Worm (Caenorhabditis elegans) whole organism, L4 larva: ENCODE data around the gene glb-16.
A peak's percentile ranks its signal among the peaks of the same experiment; 100 is the strongest.

ENCODE experiments used
- D1046.2 ChIP-seq: fragments of 200-800 bp; sonication (Bioruptor generic); IDR thresholded peaks from 2 replicates; pipeline ENCODE4 v1.3.6; 2022; ENCODE audit warnings: missing genetic modification characterization, missing compliant biosample characterization
- F10B5.3 ChIP-seq: sonication (generic microtip); optimal IDR thresholded peaks from 2 replicates; lab custom pipeline; 2016; ENCODE audit warnings: mild to moderate bottlenecking, missing genetic modification characterization, missing compliant biosample characterization
- T26A8.4 ChIP-seq: fragments of 200-800 bp; sonication (Bioruptor generic); IDR thresholded peaks from 2 replicates; pipeline ENCODE4 v1.3.6; 2022; ENCODE audit warnings: missing genetic modification characterization, missing compliant biosample characterization
- Y48G9A.11 ChIP-seq: fragments of 200-800 bp; sonication (Bioruptor generic); IDR thresholded peaks from 2 replicates; pipeline ENCODE4 v1.3.6; 2022; ENCODE audit warnings: missing genetic modification reagents, missing genetic modification characterization, missing compliant biosample characterization
- ZK337.2 ChIP-seq: fragments of 200-800 bp; sonication (Bioruptor generic); IDR thresholded peaks from 2 replicates; pipeline ENCODE4 v1.3.6; 2022; ENCODE audit warnings: missing genetic modification reagents, missing genetic modification characterization, missing compliant biosample characterization
- ZK546.5 ChIP-seq, 2 experiments: sonication (generic microtip); optimal IDR thresholded peaks; 2 replicates each; lab custom pipeline; 2017; ENCODE audit warnings: missing biosample characterization in 2 of 2, missing genetic modification characterization in 2 of 2
- aha-1 ChIP-seq: fragments of 150-350 bp; peaks from one replicate; lab custom pipeline; 2014; ENCODE audit warnings: missing biosample characterization, missing genetic modification characterization
- aly-2 ChIP-seq: sonication (generic microtip); optimal IDR thresholded peaks from 2 replicates; lab custom pipeline; 2018; ENCODE audit warnings: missing biosample characterization, missing genetic modification characterization
- ceh-20 ChIP-seq: fragments of 200-800 bp; sonication (Bioruptor generic); IDR thresholded peaks from 2 replicates; pipeline ENCODE4 v1.3.6; 2022; ENCODE audit warnings: missing genetic modification reagents, missing genetic modification characterization, missing compliant biosample characterization
- ceh-32 ChIP-seq: sonication (generic microtip); optimal IDR thresholded peaks from 2 replicates; lab custom pipeline; 2016; ENCODE audit warnings: mild to moderate bottlenecking, missing genetic modification characterization, missing compliant biosample characterization; ENCODE audit not compliant: poor library complexity
- daf-12 ChIP-seq: fragments of 150-350 bp; optimal IDR thresholded peaks from 2 replicates; lab custom pipeline; 2014; ENCODE audit warnings: missing biosample characterization, missing genetic modification reagents, missing genetic modification characterization
- dmd-8 ChIP-seq: fragments of 200-800 bp; sonication (Bioruptor generic); IDR thresholded peaks from 2 replicates; pipeline ENCODE4 v1.3.6; 2022; ENCODE audit warnings: missing genetic modification characterization, missing compliant biosample characterization
- egl-43 ChIP-seq: fragments of 200-800 bp; sonication (Bioruptor generic); IDR thresholded peaks from 2 replicates; pipeline ENCODE4 v1.3.6; 2022; ENCODE audit warnings: missing genetic modification reagents, missing genetic modification characterization, missing compliant biosample characterization
- fkh-10 ChIP-seq: fragments of 150-350 bp; optimal IDR thresholded peaks from 2 replicates; lab custom pipeline; 2014; ENCODE audit warnings: missing biosample characterization, missing genetic modification reagents, missing genetic modification characterization
- hlh-30 ChIP-seq: sonication (generic microtip); optimal IDR thresholded peaks from 2 replicates; lab custom pipeline; 2017; ENCODE audit warnings: antibody characterized with exemption, mild to moderate bottlenecking, missing genetic modification characterization, missing compliant biosample characterization; ENCODE audit not compliant: insufficient read depth
- lin-38 ChIP-seq: fragments of 200-800 bp; sonication (Bioruptor generic); IDR thresholded peaks from 2 replicates; pipeline ENCODE4 v1.3.6; 2022; ENCODE audit warnings: missing genetic modification reagents, missing genetic modification characterization, missing compliant biosample characterization
- madf-9 ChIP-seq: fragments of 200-800 bp; sonication (Bioruptor generic); conservative IDR thresholded peaks from 2 replicates; pipeline ENCODE4 v1.3.6; 2022; ENCODE audit warnings: missing genetic modification reagents, missing genetic modification characterization, missing compliant biosample characterization
- mep-1 ChIP-seq: fragments of 150-350 bp; sonication (generic microtip); optimal IDR thresholded peaks from 3 replicates; lab custom pipeline; 2014; ENCODE audit warnings: missing biosample characterization, missing genetic modification characterization
- mes-2 ChIP-seq: sonication (generic microtip); optimal IDR thresholded peaks from 2 replicates; lab custom pipeline; 2016; ENCODE audit warnings: missing genotype, mild to moderate bottlenecking, missing genetic modification characterization, missing compliant biosample characterization; ENCODE audit not compliant: poor library complexity, severe bottlenecking
- nhr-111 ChIP-seq: fragments of 200-800 bp; sonication (Bioruptor generic); optimal IDR thresholded peaks from 2 replicates; lab custom pipeline; 2018; ENCODE audit warnings: mild to moderate bottlenecking, missing genetic modification characterization, missing compliant biosample characterization
- nhr-41 ChIP-seq: fragments of 200-800 bp; sonication (Bioruptor generic); IDR thresholded peaks from 2 replicates; pipeline ENCODE4 v1.3.6; 2022; ENCODE audit warnings: missing genetic modification reagents, missing genetic modification characterization, missing compliant biosample characterization
- nhr-77 ChIP-seq: fragments of 150-350 bp; optimal IDR thresholded peaks from 2 replicates; lab custom pipeline; 2014; ENCODE audit warnings: missing biosample characterization, missing genetic modification characterization
- php-3 ChIP-seq: fragments of 200-800 bp; sonication (Bioruptor generic); IDR thresholded peaks from 2 replicates; pipeline ENCODE4 v1.3.6; 2022; ENCODE audit warnings: missing genetic modification reagents, missing genetic modification characterization, missing compliant biosample characterization
- pqm-1 ChIP-seq: sonication (generic microtip); optimal IDR thresholded peaks from 2 replicates; lab custom pipeline; 2017; ENCODE audit warnings: missing biosample characterization, missing genetic modification characterization
- set-16 ChIP-seq: fragments of 200-800 bp; sonication (Bioruptor generic); IDR thresholded peaks from 2 replicates; pipeline ENCODE4 v1.3.6; 2022; ENCODE audit warnings: missing genetic modification reagents, missing genetic modification characterization, missing compliant biosample characterization
- snpc-1.2 ChIP-seq: fragments of 200-800 bp; sonication (Bioruptor generic); IDR thresholded peaks from 2 replicates; pipeline ENCODE4 v1.3.6; 2022; ENCODE audit warnings: missing genetic modification reagents, missing genetic modification characterization, missing compliant biosample characterization
- spr-3 ChIP-seq: fragments of 200-800 bp; sonication (Bioruptor generic); optimal IDR thresholded peaks from 2 replicates; lab custom pipeline; 2018; ENCODE audit warnings: mild to moderate bottlenecking, missing genetic modification characterization, missing compliant biosample characterization
- unc-130 ChIP-seq: sonication (generic microtip); optimal IDR thresholded peaks from 2 replicates; lab custom pipeline; 2016; ENCODE audit warnings: missing genetic modification reagents, missing genetic modification characterization, missing compliant biosample characterization
- unc-62 ChIP-seq, 3 experiments: fragments of 150-350 bp in 1 of 3; sonication (generic microtip); optimal IDR thresholded peaks in 2 of 3; peaks in 1 of 3; 1 replicate in 1 of 3; 2 replicates in 2 of 3; lab custom pipeline; 2014 to 2017; ENCODE audit warnings: missing biosample characterization in 3 of 3, missing genetic modification characterization in 3 of 3, missing genetic modification reagents in 3 of 3, missing genotype in 1 of 3
- zip-11 ChIP-seq: fragments of 200-800 bp; sonication (Bioruptor generic); IDR thresholded peaks from 2 replicates; pipeline ENCODE4 v1.3.6; 2022; ENCODE audit warnings: missing genetic modification characterization, missing compliant biosample characterization
- ztf-11 ChIP-seq: fragments of 150-350 bp; optimal IDR thresholded peaks from 2 replicates; lab custom pipeline; 2014; ENCODE audit warnings: missing biosample characterization, missing genetic modification characterization
- ztf-7 ChIP-seq: fragments of 150-350 bp; optimal IDR thresholded peaks from 2 replicates; lab custom pipeline; 2014; ENCODE audit warnings: missing biosample characterization, missing genetic modification characterization

Gene glb-16

DNA sequence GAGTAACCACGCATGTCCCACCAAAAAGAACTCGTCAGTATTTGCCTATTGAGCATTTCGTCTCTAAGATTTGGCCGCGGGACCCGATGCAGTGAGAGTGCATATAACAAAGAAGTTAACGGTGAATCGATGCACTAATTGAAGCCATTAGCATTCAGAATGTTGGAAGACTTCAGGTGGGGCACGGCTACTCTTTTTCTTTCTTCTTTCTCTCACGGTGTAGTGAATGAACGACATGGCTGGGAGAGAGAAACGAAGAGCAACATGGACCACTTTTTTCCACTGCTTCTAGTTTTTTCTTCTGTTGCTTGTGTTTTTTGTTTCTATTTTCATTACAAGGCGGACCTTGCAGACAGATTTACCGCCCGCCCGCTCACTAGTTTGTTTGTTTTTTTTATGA, 1.1 kb upstream of the glb-16 start:
- TF ChIP-seq D1046.2 (GFP tag; lab: Robert Waterston, UW): no peak
- no peak for TF ChIP-seq ZK337.2
- TF ChIP-seq unc-62 (GFP tag; optimal IDR thresholded peaks at IDR 0.05 in 1 of 2; lab: Kevin White, UChicago): peak in 1 of 2 experiments; percentile 91
- TF ChIP-seq unc-62 (tag; optimal IDR thresholded peaks at IDR 0.05; lab: Kevin White, UChicago): no peak

DNA sequence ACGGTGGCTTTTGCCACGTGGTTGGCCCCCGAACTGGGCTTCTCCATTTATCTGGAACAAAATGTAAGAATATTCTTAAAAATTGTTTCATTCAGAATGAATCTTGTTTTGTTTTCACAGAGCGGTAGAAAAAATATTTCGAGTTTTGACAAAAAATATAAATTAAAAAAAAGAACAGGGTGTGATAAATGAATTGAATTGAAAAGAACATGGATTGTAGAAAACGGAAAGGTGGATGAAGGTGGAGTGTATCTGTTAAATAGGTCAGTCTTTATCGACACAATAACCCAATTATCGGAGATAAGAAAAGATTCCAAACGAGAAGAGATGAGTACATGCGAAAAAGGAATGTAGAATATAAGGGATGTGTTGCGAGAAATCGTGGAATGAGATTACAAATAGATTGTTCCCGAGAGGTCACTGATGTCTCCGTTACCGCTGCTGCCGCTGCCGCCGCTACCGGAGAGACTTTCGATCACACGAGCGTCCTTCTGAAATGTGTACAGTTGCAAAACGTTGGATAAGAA, 2.1 kb downstream of the glb-16 start, which contains the start of gene dpy-7:
Gene dpy-7 (minus strand): TSS at position 51 of the 527 bp plus-strand sequence.
- TF ChIP-seq daf-12 (tag; lab: Kevin White, UChicago) (no peak), unc-62 (GFP tag; optimal IDR thresholded peaks at IDR 0.05 in 1 of 2; lab: Kevin White, UChicago) (peak in 1 of 2 experiments; percentile 41), unc-62 (tag; optimal IDR thresholded peaks at IDR 0.05; lab: Kevin White, UChicago) (no peak), mep-1 (no peak)

ce11 chrX:7536869-7537268, 3.1 kb downstream of the glb-16 start:
- TF ChIP-seq snpc-1.2 (GFP tag; lab: Robert Waterston, UW): no peak
- TF ChIP-seq set-16 (GFP tag; lab: Robert Waterston, UW): peak; percentile 87; the same call in 1 of the 2 replicates
- peak; percentile 84 for TF ChIP-seq aha-1 (tag; lab: Kevin White, UChicago)
- TF ChIP-seq dmd-8: 0 out of 2 replicates have a peak, but pooled peaks have one; percentile 16
- TF ChIP-seq unc-130 (GFP tag; lab: Kevin White, UChicago): no peak
- TF ChIP-seq lin-38: no peak
- no peak for TF ChIP-seq madf-9 (GFP tag; lab: Robert Waterston, UW)
- no peak for TF ChIP-seq fkh-10 (GFP tag; lab: Kevin White, UChicago)
- TF ChIP-seq php-3 (GFP tag; lab: Robert Waterston, UW): no peak
- TF ChIP-seq ceh-20 (GFP tag; lab: Robert Waterston, UW): no peak

- TF ChIP-seq egl-43 (GFP tag; lab: Robert Waterston, UW) (peak; percentile 60; the same call in 1 of the 2 replicates), aha-1 (tag; lab: Kevin White, UChicago) (no peak)
- TF ChIP-seq, all 104 proteins: peak for 1
These were observed 5.5 kb downstream of the glb-16 start for ce11 chrX:7534454-7534853.

ce11 chrX:7532632-7533031, 7.3 kb downstream of the glb-16 start, which contains the start of gene ceh-14:
Gene ceh-14, minus strand, starts transcription at chrX:7532732.
- TF ChIP-seq ceh-20 (GFP tag; lab: Robert Waterston, UW): no peak
- TF ChIP-seq pqm-1 (tag; lab: Kevin White, UChicago): no peak
- no peak for TF ChIP-seq egl-43 (GFP tag; lab: Robert Waterston, UW)
- no peak for TF ChIP-seq ztf-11 (tag; lab: Kevin White, UChicago)
- no peak for TF ChIP-seq nhr-77 (tag; lab: Kevin White, UChicago)
- TF ChIP-seq zip-11 (GFP tag; lab: Robert Waterston, UW): no peak

- TF ChIP-seq nhr-111: no peak
- TF ChIP-seq aly-2: no peak
- no peak for TF ChIP-seq daf-12 (tag; lab: Kevin White, UChicago)
- no peak for TF ChIP-seq spr-3 (GFP tag; lab: Kevin White, UChicago)
- TF ChIP-seq aha-1 (tag; lab: Kevin White, UChicago): no peak
- TF ChIP-seq nhr-41 (GFP tag; lab: Robert Waterston, UW): no peak
- TF ChIP-seq ceh-20 (GFP tag; lab: Robert Waterston, UW): no peak
- TF ChIP-seq ztf-7: no peak
- TF ChIP-seq hlh-30 (tag; lab: Kevin White, UChicago): no peak
- no peak for TF ChIP-seq Y48G9A.11 (GFP tag; lab: Robert Waterston, UW)
- TF ChIP-seq ZK546.5 (tag; optimal IDR thresholded peaks at IDR 0.05; lab: Kevin White, UChicago): no peak
- no peak for TF ChIP-seq ceh-32 (tag; lab: Kevin White, UChicago)
- no peak for TF ChIP-seq F10B5.3 (tag; lab: Kevin White, UChicago)
- no peak for TF ChIP-seq T26A8.4
- no peak for TF ChIP-seq mep-1
- TF ChIP-seq mes-2 (tag; lab: Kevin White, UChicago): no peak
These were observed 14.7 kb downstream of the glb-16 start, which contains the start of gene F46C8.3 for ce11 chrX:7525271-7525670. Gene F46C8.3, plus strand, starts transcription at chrX:7525571.
